Fruit fly (Drosophila melanogaster): ENCODE measurements around the gene CG4213.

- TF ChIP-seq cic (GFP tag; optimal IDR thresholded peaks at IDR 0.05) = no peak
- no peak for TF ChIP-seq kay (GFP tag; ENCODE audit: borderline replicate concordance)
- TF ChIP-seq CG14711 (tag; optimal IDR thresholded peaks at IDR 0.05) = no peak
- no peak for TF ChIP-seq CG12768 (GFP tag; optimal IDR thresholded peaks at IDR 0.05)
- no peak for TF ChIP-seq ovo (GFP tag; optimal IDR thresholded peaks at IDR 0.05)
- TF ChIP-seq CG7101 (tag; optimal IDR thresholded peaks at IDR 0.05) = no peak
- TF ChIP-seq bab1 (GFP tag; optimal IDR thresholded peaks at IDR 0.05) = no peak
- no peak for TF ChIP-seq CG7045 (GFP tag; optimal IDR thresholded peaks at IDR 0.05)
- TF ChIP-seq CG33017 (tag; optimal IDR thresholded peaks at IDR 0.05) = no peak
- TF ChIP-seq pad (GFP tag; optimal IDR thresholded peaks at IDR 0.05) = no peak
- no peak for TF ChIP-seq cnc (optimal IDR thresholded peaks at IDR 0.05)
- TF ChIP-seq tj (GFP tag; optimal IDR thresholded peaks at IDR 0.05) = no peak
- no peak for TF ChIP-seq Clk (GFP tag; optimal IDR thresholded peaks at IDR 0.05)
- TF ChIP-seq Crg-1 (GFP tag; optimal IDR thresholded peaks at IDR 0.05) = no peak
Measured at dm6 chr2L:378815-379440, 23.1 kb downstream of the CG4213 start.
